ENCODE assay signal across 2 fruit fly cellular contexts in the genomic region with DNA sequence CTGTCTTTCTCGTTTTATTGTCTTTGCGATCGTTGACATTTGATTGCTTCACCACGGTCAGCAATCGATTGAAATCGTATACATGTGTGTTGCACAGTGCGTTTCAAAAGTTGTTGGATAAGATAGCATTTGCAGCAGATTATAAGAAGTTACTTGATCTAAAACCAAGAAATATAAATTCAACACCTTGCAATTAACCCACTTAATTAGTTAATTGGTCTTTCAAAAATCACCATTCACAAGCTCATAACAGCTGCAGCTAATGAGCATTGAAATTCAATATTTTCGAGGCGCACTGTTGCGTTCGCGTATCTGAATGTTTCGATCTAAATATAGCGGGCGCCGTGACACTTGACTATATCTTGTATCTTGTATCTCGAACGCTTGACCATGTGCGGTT.
TF ChIP-seq lines count a peak whose summit lies in the region.

No protein-coding gene starts in this region.

TF ChIP-seq in whole organism, embryonic, 481 proteins besides CTCF, POLR2A, EP300 and RAD21 (continued from another document and continues in another):
- no peak for TF ChIP-seq Asciz (GFP tag; optimal IDR thresholded peaks at IDR 0.05; lab: Kevin White, UChicago)
- TF ChIP-seq vvl (GFP tag; IDR thresholded peaks at IDR 0.05; lab: Robert Waterston, UW): peak; percentile 18; the same call in 1 of the 2 replicates
- TF ChIP-seq sd (tag; optimal IDR thresholded peaks at IDR 0.05; lab: Kevin White, UChicago): no peak
- TF ChIP-seq insv (GFP tag; optimal IDR thresholded peaks at IDR 0.05; lab: Kevin White, UChicago): no peak
- no peak for TF ChIP-seq luna (GFP tag; optimal IDR thresholded peaks at IDR 0.05; lab: Kevin White, UChicago)
- no peak for TF ChIP-seq BEAF-32 (GFP tag; optimal IDR thresholded peaks at IDR 0.05; lab: Kevin White, UChicago)
- TF ChIP-seq ind (GFP tag; optimal IDR thresholded peaks at IDR 0.05; lab: Kevin White, UChicago): no peak
- peak; percentile 37 for TF ChIP-seq Ets65A (GFP tag; lab: Kevin White, UChicago)
- peak; percentile 55 for TF ChIP-seq CG2678 (tag; optimal IDR thresholded peaks at IDR 0.05; lab: Kevin White, UChicago)
- no peak for TF ChIP-seq fu2 (GFP tag; optimal IDR thresholded peaks at IDR 0.05; lab: Kevin White, UChicago)
- no peak for TF ChIP-seq dati (GFP tag; IDR thresholded peaks at IDR 0.05; lab: Robert Waterston, UW)
- TF ChIP-seq HmgZ (tag; optimal IDR thresholded peaks at IDR 0.05; lab: Kevin White, UChicago): no peak
- no peak for TF ChIP-seq CG11560 (tag; IDR thresholded peaks at IDR 0.05; lab: Robert Waterston, UW)
- no peak for TF ChIP-seq MESR4 (GFP tag; optimal IDR thresholded peaks at IDR 0.05; lab: Kevin White, UChicago)
- no peak for TF ChIP-seq caup (GFP tag; optimal IDR thresholded peaks at IDR 0.05; lab: Kevin White, UChicago; ENCODE audit: severe bottlenecking)
- no peak for TF ChIP-seq CG11247 (GFP tag; IDR thresholded peaks at IDR 0.05; lab: Robert Waterston, UW)
- peak; percentile 27; the same call in 1 of the 2 replicates for TF ChIP-seq sisA (GFP tag; IDR thresholded peaks at IDR 0.05; lab: Robert Waterston, UW)
- no peak for TF ChIP-seq CG3726 (GFP tag; IDR thresholded peaks at IDR 0.05; lab: Robert Waterston, UW)
- TF ChIP-seq ash1 (GFP tag; optimal IDR thresholded peaks at IDR 0.05; lab: Kevin White, UChicago): no peak
- TF ChIP-seq CG10979 (tag; optimal IDR thresholded peaks at IDR 0.05; lab: Kevin White, UChicago): peak; percentile 38
- TF ChIP-seq CG18619 (GFP tag; optimal IDR thresholded peaks at IDR 0.05; lab: Kevin White, UChicago): no peak
- TF ChIP-seq CG11695 (GFP tag; IDR thresholded peaks at IDR 0.05; lab: Robert Waterston, UW): 0 out of 3 replicates have a peak, but pooled peaks have one; percentile 37
- no peak for TF ChIP-seq pb (GFP tag; optimal IDR thresholded peaks at IDR 0.05; lab: Kevin White, UChicago)
- TF ChIP-seq prd (optimal IDR thresholded peaks at IDR 0.05; lab: Kevin White, UChicago): no peak
- TF ChIP-seq prd (GFP tag; IDR thresholded peaks at IDR 0.05; lab: Robert Waterston, UW): peak; percentile 43; the same call in 1 of the 3 replicates
- peak; percentile 37; the same call in 1 of the 2 replicates for TF ChIP-seq stc (GFP tag; IDR thresholded peaks at IDR 0.05; lab: Robert Waterston, UW)
- no peak for TF ChIP-seq Dad (GFP tag; optimal IDR thresholded peaks at IDR 0.05; lab: Kevin White, UChicago)
- TF ChIP-seq ttk (GFP tag; IDR thresholded peaks at IDR 0.05; lab: Robert Waterston, UW): no peak
- TF ChIP-seq wor (GFP tag; IDR thresholded peaks at IDR 0.05; lab: Robert Waterston, UW): no peak
- TF ChIP-seq CG10565 (GFP tag; optimal IDR thresholded peaks at IDR 0.05; lab: Kevin White, UChicago): no peak
- TF ChIP-seq tap (tag; optimal IDR thresholded peaks at IDR 0.05; lab: Kevin White, UChicago): no peak
- TF ChIP-seq CG7963 (GFP tag; IDR thresholded peaks at IDR 0.05; lab: Robert Waterston, UW; ENCODE audit: partially characterized antibody): no peak
- TF ChIP-seq CG3995 (GFP tag; optimal IDR thresholded peaks at IDR 0.05; lab: Kevin White, UChicago): no peak
- no peak for TF ChIP-seq CG6689 (GFP tag; IDR thresholded peaks at IDR 0.05; lab: Robert Waterston, UW)
- no peak for TF ChIP-seq CG1024 (GFP tag; IDR thresholded peaks at IDR 0.05; lab: Robert Waterston, UW)
- TF ChIP-seq Abd-B (GFP tag; optimal IDR thresholded peaks at IDR 0.05; lab: Kevin White, UChicago): no peak
- no peak for TF ChIP-seq ssp (GFP tag; IDR thresholded peaks at IDR 0.05; lab: Robert Waterston, UW)
- no peak for TF ChIP-seq CG17385 (GFP tag; optimal IDR thresholded peaks at IDR 0.05; lab: Kevin White, UChicago)
- TF ChIP-seq CG6791 (GFP tag; IDR thresholded peaks at IDR 0.05; lab: Robert Waterston, UW; ENCODE audit: partially characterized antibody): no peak
- no peak for TF ChIP-seq crp (GFP tag; optimal IDR thresholded peaks at IDR 0.05; lab: Kevin White, UChicago)
- TF ChIP-seq lola (GFP tag; optimal IDR thresholded peaks at IDR 0.05; lab: Kevin White, UChicago): peak in 1 of 3 experiments; percentile 31
- TF ChIP-seq CG9876 (GFP tag; optimal IDR thresholded peaks at IDR 0.05; lab: Kevin White, UChicago): no peak
- TF ChIP-seq Atf3 (GFP tag; optimal IDR thresholded peaks at IDR 0.05; lab: Kevin White, UChicago): no peak
- no peak for TF ChIP-seq Hand (GFP tag; optimal IDR thresholded peaks at IDR 0.05; lab: Kevin White, UChicago)
- TF ChIP-seq gfzf (GFP tag; optimal IDR thresholded peaks at IDR 0.05; lab: Kevin White, UChicago): no peak
- no peak for TF ChIP-seq wek (GFP tag; optimal IDR thresholded peaks at IDR 0.05; lab: Kevin White, UChicago)
- TF ChIP-seq kni (GFP tag; optimal IDR thresholded peaks at IDR 0.05; lab: Kevin White, UChicago): no peak
- TF ChIP-seq mld (GFP tag; IDR thresholded peaks at IDR 0.05; lab: Robert Waterston, UW; ENCODE audit: partially characterized antibody): no peak
- no peak for TF ChIP-seq CG13123 (GFP tag; optimal IDR thresholded peaks at IDR 0.05; lab: Kevin White, UChicago)
- no peak for TF ChIP-seq pan (optimal IDR thresholded peaks at IDR 0.05; lab: Kevin White, UChicago)
- TF ChIP-seq pan (GFP tag; optimal IDR thresholded peaks at IDR 0.05 in 1 of 2, IDR thresholded peaks at IDR 0.05 in 1 of 2): no peak
- 0 out of 3 replicates have a peak, but pooled peaks have one; percentile 9 for TF ChIP-seq H15 (GFP tag; IDR thresholded peaks at IDR 0.05; lab: Robert Waterston, UW)
- TF ChIP-seq CG9797 (GFP tag; optimal IDR thresholded peaks at IDR 0.05; lab: Kevin White, UChicago): no peak
- peak in 1 of 2 experiments; percentile 29 for TF ChIP-seq Pdp1 (GFP tag; optimal IDR thresholded peaks at IDR 0.05; lab: Kevin White, UChicago)
- TF ChIP-seq CG7987 (GFP tag; optimal IDR thresholded peaks at IDR 0.05; lab: Kevin White, UChicago): no peak
- no peak for TF ChIP-seq maf-S (GFP tag; optimal IDR thresholded peaks at IDR 0.05; lab: Kevin White, UChicago)
- TF ChIP-seq Hey (tag; optimal IDR thresholded peaks at IDR 0.05; lab: Kevin White, UChicago): no peak
- TF ChIP-seq Dbx (GFP tag; IDR thresholded peaks at IDR 0.05; lab: Robert Waterston, UW): no peak
- TF ChIP-seq HLHmδ (GFP tag; optimal IDR thresholded peaks at IDR 0.05; lab: Kevin White, UChicago): no peak
- peak in 1 of 2 experiments; percentile 65 for TF ChIP-seq Hr51 (GFP tag; optimal IDR thresholded peaks at IDR 0.05; lab: Kevin White, UChicago)
- no peak for TF ChIP-seq stwl (tag; optimal IDR thresholded peaks at IDR 0.05; lab: Kevin White, UChicago)
- no peak for TF ChIP-seq sima (GFP tag; optimal IDR thresholded peaks at IDR 0.05; lab: Kevin White, UChicago)
- no peak for TF ChIP-seq CG8944 (GFP tag; optimal IDR thresholded peaks at IDR 0.05; lab: Kevin White, UChicago)
- no peak for TF ChIP-seq CG6654 (GFP tag; optimal IDR thresholded peaks at IDR 0.05; lab: Kevin White, UChicago)
- TF ChIP-seq crol (GFP tag; IDR thresholded peaks at IDR 0.05; lab: Robert Waterston, UW): no peak

TF ChIP-seq in whole organism, prepupa, 60 proteins besides CTCF, POLR2A, EP300 and RAD21 (continued from another document):
- TF ChIP-seq CG6276 (GFP tag; optimal IDR thresholded peaks at IDR 0.05; lab: Kevin White, UChicago): peak; percentile 17
- TF ChIP-seq acj6 (GFP tag; optimal IDR thresholded peaks at IDR 0.05; lab: Kevin White, UChicago): peak; percentile 53
- peak; percentile 56 for TF ChIP-seq Ets96B (tag; optimal IDR thresholded peaks at IDR 0.05; lab: Kevin White, UChicago)
- TF ChIP-seq Blimp-1 (GFP tag; optimal IDR thresholded peaks at IDR 0.05; lab: Kevin White, UChicago): no peak
- TF ChIP-seq fd85E (GFP tag; optimal IDR thresholded peaks at IDR 0.05; lab: Kevin White, UChicago): no peak
- peak; percentile 66 for TF ChIP-seq CG8119 (GFP tag; IDR thresholded peaks at IDR 0.05; lab: Robert Waterston, UW)
- TF ChIP-seq CG11294 (GFP tag; IDR thresholded peaks at IDR 0.05; lab: Robert Waterston, UW): 0 out of 2 replicates have a peak, but pooled peaks have one; percentile 21
- TF ChIP-seq net (GFP tag; optimal IDR thresholded peaks at IDR 0.05; lab: Kevin White, UChicago): peak; percentile 62
- peak; percentile 70 for TF ChIP-seq CG31627 (GFP tag; optimal IDR thresholded peaks at IDR 0.05; lab: Kevin White, UChicago)
- TF ChIP-seq Eip75B (GFP tag; optimal IDR thresholded peaks at IDR 0.05; lab: Kevin White, UChicago): peak; percentile 53
- TF ChIP-seq Met (GFP tag; optimal IDR thresholded peaks at IDR 0.05; lab: Kevin White, UChicago): peak; percentile 54
- TF ChIP-seq esn (GFP tag; optimal IDR thresholded peaks at IDR 0.05; lab: Kevin White, UChicago): peak; percentile 63
- TF ChIP-seq CG32006 (GFP tag; optimal IDR thresholded peaks at IDR 0.05; lab: Kevin White, UChicago): peak; percentile 64
- TF ChIP-seq lz (GFP tag; optimal IDR thresholded peaks at IDR 0.05; lab: Kevin White, UChicago): peak; percentile 60
- peak; percentile 54 for TF ChIP-seq fd59A (GFP tag; optimal IDR thresholded peaks at IDR 0.05; lab: Kevin White, UChicago)
- TF ChIP-seq Eip78C (GFP tag; lab: Kevin White, UChicago): peak; percentile 92
- peak; percentile 46 for TF ChIP-seq Smox (GFP tag; optimal IDR thresholded peaks at IDR 0.05; lab: Kevin White, UChicago)
- no peak for TF ChIP-seq Gug (GFP tag; IDR thresholded peaks at IDR 0.05; lab: Robert Waterston, UW)
- TF ChIP-seq salr (GFP tag; optimal IDR thresholded peaks at IDR 0.05; lab: Kevin White, UChicago): peak; percentile 12 to 40
- peak; percentile 42 for TF ChIP-seq dsx (GFP tag; optimal IDR thresholded peaks at IDR 0.05; lab: Kevin White, UChicago; ENCODE audit: poor library complexity, severe bottlenecking)
- TF ChIP-seq eg (GFP tag; IDR thresholded peaks at IDR 0.05; lab: Robert Waterston, UW): peak; percentile 71
- peak in 1 of 2 experiments; percentile 16 for TF ChIP-seq ss (GFP tag; optimal IDR thresholded peaks at IDR 0.05; lab: Kevin White, UChicago)
- no peak for TF ChIP-seq Lpt (GFP tag; optimal IDR thresholded peaks at IDR 0.05; lab: Kevin White, UChicago)
- TF ChIP-seq Eip93F (GFP tag; optimal IDR thresholded peaks at IDR 0.05; lab: Kevin White, UChicago): no peak
- no peak for TF ChIP-seq CG3919 (GFP tag; optimal IDR thresholded peaks at IDR 0.05; lab: Kevin White, UChicago)
- no peak for TF ChIP-seq spab (GFP tag; optimal IDR thresholded peaks at IDR 0.05; lab: Kevin White, UChicago)
- peak; percentile 35 for TF ChIP-seq vri (GFP tag; optimal IDR thresholded peaks at IDR 0.05; lab: Kevin White, UChicago)
- TF ChIP-seq Hr38 (GFP tag; optimal IDR thresholded peaks at IDR 0.05; lab: Kevin White, UChicago): no peak
- peak; percentile 66 for TF ChIP-seq Sox14 (GFP tag; optimal IDR thresholded peaks at IDR 0.05; lab: Kevin White, UChicago)
- TF ChIP-seq CG11762 (GFP tag; optimal IDR thresholded peaks at IDR 0.05; lab: Kevin White, UChicago; ENCODE audit: insufficient read depth): no peak
- TF ChIP-seq Ets21C (GFP tag; optimal IDR thresholded peaks at IDR 0.05; lab: Kevin White, UChicago): peak; percentile 36
- TF ChIP-seq svp (GFP tag; lab: Kevin White, UChicago): peak; percentile 74
- TF ChIP-seq CG6808 (GFP tag; optimal IDR thresholded peaks at IDR 0.05; lab: Kevin White, UChicago): no peak
- peak; percentile 74 for TF ChIP-seq Hr39 (GFP tag; optimal IDR thresholded peaks at IDR 0.05; lab: Kevin White, UChicago)
- no peak for TF ChIP-seq CG8319 (GFP tag; optimal IDR thresholded peaks at IDR 0.05; lab: Kevin White, UChicago)
- TF ChIP-seq CG9139 (GFP tag; optimal IDR thresholded peaks at IDR 0.05; lab: Kevin White, UChicago): peak; percentile 20
- peak; percentile 61; the same call in 2 of the 3 replicates for TF ChIP-seq CG6163 (GFP tag; IDR thresholded peaks at IDR 0.05; lab: Robert Waterston, UW)
